Fruit fly (Drosophila melanogaster) whole organism, embryonic: ENCODE measurements around the gene CG42819.

Experiments
- Atf6 ChIP-seq: fragments of 200-800 bp; sonication (Bioruptor generic); IDR thresholded peaks from 2 replicates; pipeline ENCODE4 v1.3.6; 2022; ENCODE audit warnings: missing biosample characterization, missing genetic modification characterization
- CG10565 ChIP-seq: fragments of 200-800 bp; sonication (Bioruptor generic); optimal IDR thresholded peaks from 3 replicates; lab custom pipeline; 2016; ENCODE audit warnings: missing biosample characterization, mild to moderate bottlenecking, missing genetic modification characterization
- CG10654 ChIP-seq: fragments of 200-800 bp; sonication (Bioruptor generic); optimal IDR thresholded peaks from 2 replicates; lab custom pipeline; 2016; ENCODE audit warnings: missing biosample characterization, missing genetic modification characterization
- CG12299 ChIP-seq: fragments of 200-800 bp; sonication (Bioruptor generic); optimal IDR thresholded peaks from 2 replicates; lab custom pipeline; 2018; ENCODE audit warnings: missing biosample characterization, mild to moderate bottlenecking, missing genetic modification characterization
- CG12769 ChIP-seq: fragments of 200-800 bp; sonication (Bioruptor generic); optimal IDR thresholded peaks from 2 replicates; lab custom pipeline; 2019; ENCODE audit warnings: missing biosample characterization, mild to moderate bottlenecking, missing genetic modification characterization, moderate library complexity
- CG13894 ChIP-seq: fragments of 200-800 bp; sonication (Bioruptor generic); optimal IDR thresholded peaks from 3 replicates; lab custom pipeline; 2018; ENCODE audit warnings: missing biosample characterization, mild to moderate bottlenecking, missing genetic modification characterization, moderate library complexity
- CG15696 ChIP-seq: fragments of 200-800 bp; sonication (Bioruptor generic); optimal IDR thresholded peaks from 2 replicates; lab custom pipeline; 2019; ENCODE audit warnings: missing biosample characterization, mild to moderate bottlenecking, missing genetic modification characterization, moderate library complexity
- CG30431 ChIP-seq: fragments of 200-800 bp; sonication (Bioruptor generic); optimal IDR thresholded peaks from 2 replicates; lab custom pipeline; 2017; ENCODE audit warnings: missing biosample characterization, missing genetic modification characterization
- CG31365 ChIP-seq: fragments of 200-800 bp; sonication (Bioruptor generic); optimal IDR thresholded peaks from 2 replicates; lab custom pipeline; 2018; ENCODE audit warnings: missing biosample characterization, mild to moderate bottlenecking, missing genetic modification characterization
- CG33213 ChIP-seq: fragments of 200-800 bp; sonication (Bioruptor generic); optimal IDR thresholded peaks from 3 replicates; lab custom pipeline; 2016; ENCODE audit warnings: missing biosample characterization, missing genetic modification characterization
- CG3995 ChIP-seq: fragments of 200-800 bp; sonication (Bioruptor generic); optimal IDR thresholded peaks from 3 replicates; lab custom pipeline; 2016; ENCODE audit warnings: missing biosample characterization, missing genetic modification characterization
- CG4617 ChIP-seq: fragments of 200-800 bp; sonication (Bioruptor generic); optimal IDR thresholded peaks from 3 replicates; lab custom pipeline; 2016; ENCODE audit warnings: missing biosample characterization, missing genetic modification characterization, borderline replicate concordance
- CG8281 ChIP-seq: fragments of 200-800 bp; sonication (Bioruptor generic); optimal IDR thresholded peaks from 2 replicates; lab custom pipeline; 2018; ENCODE audit warnings: missing biosample characterization, mild to moderate bottlenecking, missing genetic modification characterization, moderate library complexity
- CG8388 ChIP-seq: fragments of 200-800 bp; sonication (Bioruptor generic); optimal IDR thresholded peaks from 2 replicates; lab custom pipeline; 2019; ENCODE audit warnings: missing biosample characterization, mild to moderate bottlenecking, missing genetic modification characterization, moderate library complexity
- CHES-1-like ChIP-seq: fragments of 200-800 bp; sonication (Bioruptor generic); optimal IDR thresholded peaks from 2 replicates; lab custom pipeline; 2016; ENCODE audit warnings: missing biosample characterization, missing genetic modification characterization
- CoRest ChIP-seq: fragments of 200-800 bp; sonication (Bioruptor generic); optimal IDR thresholded peaks from 3 replicates; lab custom pipeline; 2018; ENCODE audit warnings: missing biosample characterization, mild to moderate bottlenecking, missing genetic modification characterization, moderate library complexity
- D19A ChIP-seq: fragments of 200-800 bp; optimal IDR thresholded peaks from 3 replicates; lab custom pipeline; 2019; ENCODE audit warnings: missing biosample characterization, mild to moderate bottlenecking, missing genetic modification characterization, moderate library complexity
- Deaf1 ChIP-seq: fragments of 200-800 bp; optimal IDR thresholded peaks from 3 replicates; lab custom pipeline; 2019; ENCODE audit warnings: missing biosample characterization, mild to moderate bottlenecking, missing genetic modification characterization, moderate library complexity
- Dfd ChIP-seq, 2 experiments: fragments of >200 bp; optimal IDR thresholded peaks; 2 replicates each; lab custom pipeline; 2017; ENCODE audit warnings: missing biosample characterization in 2 of 2, missing genetic modification characterization in 2 of 2
- Dip3 ChIP-seq: fragments of 200-800 bp; sonication (Bioruptor generic); optimal IDR thresholded peaks from 3 replicates; lab custom pipeline; 2016; ENCODE audit warnings: missing biosample characterization, missing genetic modification characterization
- Fer3 ChIP-seq: fragments of 200-800 bp; sonication (Bioruptor generic); optimal IDR thresholded peaks from 2 replicates; lab custom pipeline; 2018; ENCODE audit warnings: missing biosample characterization, mild to moderate bottlenecking, missing genetic modification characterization, moderate library complexity
- Gsc ChIP-seq: fragments of 200-800 bp; sonication (Bioruptor generic); IDR thresholded peaks from 2 replicates; pipeline ENCODE4 v1.3.6; 2022; ENCODE audit warnings: missing biosample characterization, missing genetic modification characterization
- Hr3 ChIP-seq: fragments of 200-800 bp; sonication (Bioruptor generic); optimal IDR thresholded peaks from 3 replicates; lab custom pipeline; 2016; ENCODE audit warnings: missing biosample characterization, missing genetic modification characterization
- Hr51 ChIP-seq, 2 experiments: fragments of 200-800 bp; sonication (Bioruptor generic); optimal IDR thresholded peaks; 2 replicates in 1 of 2; 3 replicates in 1 of 2; lab custom pipeline; 2016 to 2018; ENCODE audit warnings: missing biosample characterization in 2 of 2, missing genetic modification characterization in 2 of 2, mild to moderate bottlenecking in 1 of 2, moderate library complexity in 1 of 2
- NC2β ChIP-seq: fragments of 200-800 bp; sonication (Bioruptor generic); optimal IDR thresholded peaks from 2 replicates; lab custom pipeline; 2016; ENCODE audit warnings: missing biosample characterization, missing genetic modification characterization
- Nf-YC ChIP-seq: fragments of 200-800 bp; optimal IDR thresholded peaks from 3 replicates; lab custom pipeline; 2019; ENCODE audit warnings: missing biosample characterization, mild to moderate bottlenecking, missing genetic modification characterization, moderate library complexity
- Optix ChIP-seq: fragments of 200-800 bp; sonication (Bioruptor generic); IDR thresholded peaks from 3 replicates; pipeline ENCODE4 v1.3.6; 2022; ENCODE audit warnings: missing biosample characterization, missing genetic modification characterization
- Spps ChIP-seq: fragments of 200-800 bp; sonication (Bioruptor generic); optimal IDR thresholded peaks from 2 replicates; lab custom pipeline; 2018; ENCODE audit warnings: missing biosample characterization, mild to moderate bottlenecking, missing genetic modification characterization
- Vsx1 ChIP-seq: fragments of 200-800 bp; sonication (Bioruptor generic); optimal IDR thresholded peaks from 2 replicates; lab custom pipeline; 2017; ENCODE audit warnings: missing biosample characterization, mild to moderate bottlenecking, missing genetic modification characterization, missing genetic modification reagents
- ara ChIP-seq: fragments of 200-800 bp; sonication (Bioruptor generic); IDR thresholded peaks from 2 replicates; pipeline ENCODE4 v1.3.6; 2022; ENCODE audit warnings: missing biosample characterization, missing genetic modification characterization
- chif ChIP-seq, 2 experiments: fragments of 200-800 bp; sonication (Bioruptor generic); optimal IDR thresholded peaks; 3 replicates each; lab custom pipeline; 2016; ENCODE audit warnings: missing biosample characterization in 2 of 2, missing genetic modification characterization in 2 of 2
- chinmo ChIP-seq: fragments of 200-800 bp; sonication (Bioruptor generic); IDR thresholded peaks from 4 replicates; pipeline ENCODE4 v1.3.6; 2022; ENCODE audit warnings: missing biosample characterization, missing genetic modification characterization; ENCODE audit not compliant: partially characterized antibody
- crol ChIP-seq: fragments of 200-800 bp; sonication (Bioruptor generic); IDR thresholded peaks from 2 replicates; pipeline ENCODE4 v1.3.6; 2022; ENCODE audit warnings: missing biosample characterization, missing genetic modification characterization
- dati ChIP-seq: fragments of 200-800 bp; sonication (Bioruptor generic); IDR thresholded peaks from 2 replicates; pipeline ENCODE4 v1.3.6; 2022; ENCODE audit warnings: missing biosample characterization, missing genetic modification characterization
- dm ChIP-seq: fragments of 200-800 bp; sonication (Bioruptor generic); optimal IDR thresholded peaks from 3 replicates; lab custom pipeline; 2016; ENCODE audit warnings: missing biosample characterization, missing genetic modification characterization
- dpn ChIP-seq, 2 experiments: fragments of 200-800 bp; sonication (Bioruptor generic); optimal IDR thresholded peaks; 3 replicates each; lab custom pipeline; 2016; ENCODE audit warnings: missing biosample characterization in 2 of 2, missing genetic modification characterization in 2 of 2
- emc ChIP-seq: fragments of 200-800 bp; sonication (Bioruptor generic); optimal IDR thresholded peaks from 2 replicates; lab custom pipeline; 2016; ENCODE audit warnings: missing biosample characterization, missing genetic modification characterization
- ftz-f1 ChIP-seq: fragments of 200-800 bp; sonication (Bioruptor generic); optimal IDR thresholded peaks from 2 replicates; lab custom pipeline; 2016; ENCODE audit warnings: missing biosample characterization, missing genetic modification characterization
- gce ChIP-seq: fragments of 200-800 bp; sonication (Bioruptor generic); IDR thresholded peaks from 3 replicates; pipeline ENCODE4 v1.3.6; 2022; ENCODE audit warnings: missing biosample characterization, missing genetic modification characterization
- lola ChIP-seq, 3 experiments: fragments of >200 bp in 2 of 3; fragments of 200-800 bp in 1 of 3; sonication (Bioruptor generic) in 1 of 3; optimal IDR thresholded peaks; 2 replicates each; lab custom pipeline; 2017 to 2019; ENCODE audit warnings: missing biosample characterization in 3 of 3, missing genetic modification characterization in 3 of 3, mild to moderate bottlenecking in 1 of 3, moderate library complexity in 1 of 3
- luna ChIP-seq: fragments of 200-800 bp; sonication (Bioruptor generic); optimal IDR thresholded peaks from 2 replicates; lab custom pipeline; 2016; ENCODE audit warnings: missing biosample characterization, missing genetic modification characterization
- nerfin-1 ChIP-seq: fragments of 200-800 bp; sonication (Bioruptor generic); optimal IDR thresholded peaks from 3 replicates; lab custom pipeline; 2019; ENCODE audit warnings: missing biosample characterization, mild to moderate bottlenecking, missing genetic modification characterization, moderate library complexity
- pnt ChIP-seq: fragments of 200-800 bp; sonication (Bioruptor generic); optimal IDR thresholded peaks from 3 replicates; lab custom pipeline; 2016; ENCODE audit warnings: missing biosample characterization, missing genetic modification characterization
- sc ChIP-seq, 3 experiments: fragments of >200 bp in 2 of 3; fragments of 200-800 bp in 1 of 3; sonication (Bioruptor generic) in 1 of 3; optimal IDR thresholded peaks; 2 replicates in 2 of 3; 3 replicates in 1 of 3; lab custom pipeline; 2017; ENCODE audit warnings: mild to moderate bottlenecking in 1 of 3, missing biosample characterization in 1 of 3, missing genetic modification characterization in 1 of 3, missing genetic modification reagents in 1 of 3
- slou ChIP-seq: fragments of 200-800 bp; sonication (Bioruptor generic); optimal IDR thresholded peaks from 3 replicates; lab custom pipeline; 2016; ENCODE audit warnings: missing biosample characterization, missing genetic modification characterization
- ssp ChIP-seq: fragments of 200-800 bp; sonication (Bioruptor generic); IDR thresholded peaks from 2 replicates; pipeline ENCODE4 v1.3.6; 2022; ENCODE audit warnings: missing biosample characterization, missing genetic modification characterization
- trem ChIP-seq: fragments of 200-800 bp; optimal IDR thresholded peaks from 3 replicates; lab custom pipeline; 2019; ENCODE audit warnings: missing biosample characterization, mild to moderate bottlenecking, missing genetic modification characterization, moderate library complexity
- ttk ChIP-seq: fragments of 200-800 bp; sonication (Bioruptor generic); IDR thresholded peaks from 2 replicates; pipeline ENCODE4 v2.1.2; 2022; ENCODE audit warnings: missing biosample characterization, missing genetic modification characterization
- tup ChIP-seq: fragments of 200-800 bp; sonication (Bioruptor generic); optimal IDR thresholded peaks from 2 replicates; lab custom pipeline; 2016; ENCODE audit warnings: missing biosample characterization, mild to moderate bottlenecking, missing genetic modification characterization, moderate library complexity
- vfl ChIP-seq: fragments of 200-800 bp; sonication (Bioruptor generic); optimal IDR thresholded peaks from 2 replicates; lab custom pipeline; 2016; ENCODE audit warnings: missing biosample characterization, missing genetic modification characterization

Gene CG42819

dm6 chr2L:8381508-8382036 lies 7.6 kb downstream of the CG42819 start, which contains the start of gene AlaRS:
TSS of gene AlaRS (minus strand) at chr2L:8381764.
- TF ChIP-seq ssp (no peak), Vsx1 (GFP tag; lab: Kevin White, UChicago) (no peak), CG3995 (peak; percentile 13), Dfd (GFP tag; optimal IDR thresholded peaks at IDR 0.05; lab: Kevin White, UChicago) (no peak), Gsc (GFP tag; lab: Robert Waterston, UW) (no peak), D19A (peak; percentile 19), chif (GFP tag; optimal IDR thresholded peaks at IDR 0.05; lab: Kevin White, UChicago) (no peak), dati (GFP tag; lab: Robert Waterston, UW) (no peak), NC2β (no peak), Optix (GFP tag; lab: Robert Waterston, UW) (no peak), trem (tag; lab: Kevin White, UChicago) (peak; percentile 53), nerfin-1 (tag; lab: Kevin White, UChicago) (peak; percentile 30), Deaf1 (tag; lab: Kevin White, UChicago) (peak; percentile 9), CG12299 (no peak), Nf-YC (peak; percentile 40), CG8281 (no peak), pnt (GFP tag; lab: Kevin White, UChicago) (no peak), tup (GFP tag; lab: Kevin White, UChicago) (no peak), CG10654 (GFP tag; lab: Kevin White, UChicago) (peak; percentile 6), CG12769 (tag; lab: Kevin White, UChicago) (no peak), gce (GFP tag; lab: Robert Waterston, UW) (no peak), Atf6 (GFP tag; lab: Robert Waterston, UW) (no peak), Dip3 (GFP tag; lab: Kevin White, UChicago) (no peak), ttk (GFP tag; lab: Robert Waterston, UW) (no peak), sc (optimal IDR thresholded peaks at IDR 0.05; lab: Kevin White, UChicago) (no peak), sc (GFP tag; optimal IDR thresholded peaks at IDR 0.05; lab: Kevin White, UChicago) (no peak), CG4617 (peak; percentile 47), ftz-f1 (GFP tag; lab: Kevin White, UChicago) (no peak), slou (GFP tag; lab: Kevin White, UChicago) (no peak), CG31365 (no peak), Hr3 (GFP tag; lab: Kevin White, UChicago) (peak; percentile 24), dpn (GFP tag; optimal IDR thresholded peaks at IDR 0.05; lab: Kevin White, UChicago) (peak; percentile 8 to 26), vfl (peak; percentile 11), CG15696 (tag; lab: Kevin White, UChicago) (no peak), Spps (tag; lab: Kevin White, UChicago) (peak; percentile 23), chinmo (peak; percentile 83; the same call in 2 of the 4 replicates), ara (GFP tag; lab: Robert Waterston, UW) (no peak), CG10565 (no peak), CG33213 (GFP tag; lab: Kevin White, UChicago) (no peak), Hr51 (GFP tag; optimal IDR thresholded peaks at IDR 0.05; lab: Kevin White, UChicago) (peak in 1 of 2 experiments; percentile 46), CG13894 (tag; lab: Kevin White, UChicago) (no peak), crol (no peak), dm (peak; percentile 43), Fer3 (tag; lab: Kevin White, UChicago) (peak; percentile 12), CG30431 (no peak), CoRest (peak; percentile 42), CG8388 (GFP tag; lab: Kevin White, UChicago) (peak; percentile 37), luna (GFP tag; lab: Kevin White, UChicago) (no peak), lola (GFP tag; optimal IDR thresholded peaks at IDR 0.05; lab: Kevin White, UChicago) (peak in 1 of 3 experiments; percentile 29), CHES-1-like (GFP tag; lab: Kevin White, UChicago) (no peak), emc (no peak)
